Fruit fly (Drosophila melanogaster) whole organism, embryonic: ENCODE measurements around the gene CG3071.

ENCODE experiments used
- B-H2 ChIP-seq: fragments of 200-800 bp; sonication (Bioruptor generic); optimal IDR thresholded peaks from 2 replicates; lab custom pipeline; 2018; ENCODE audit warnings: missing biosample characterization, mild to moderate bottlenecking, missing genetic modification characterization
- Bteb2 ChIP-seq: fragments of 200-800 bp; sonication (Bioruptor generic); optimal IDR thresholded peaks from 2 replicates; lab custom pipeline; 2016; ENCODE audit warnings: missing biosample characterization, missing genetic modification characterization
- CG10267 ChIP-seq: fragments of 200-800 bp; sonication (Bioruptor generic); optimal IDR thresholded peaks from 2 replicates; lab custom pipeline; 2018; ENCODE audit warnings: missing biosample characterization, mild to moderate bottlenecking, missing genetic modification characterization, moderate library complexity
- CG11456 ChIP-seq: fragments of 200-800 bp; sonication (Bioruptor generic); IDR thresholded peaks from 3 replicates; pipeline ENCODE4 v1.3.6; 2022; ENCODE audit warnings: missing biosample characterization, missing genetic modification characterization
- CG11504 ChIP-seq: fragments of 200-800 bp; sonication (Bioruptor generic); optimal IDR thresholded peaks from 3 replicates; lab custom pipeline; 2019; ENCODE audit warnings: missing biosample characterization, mild to moderate bottlenecking, missing genetic modification characterization, moderate library complexity
- CG14014 ChIP-seq: fragments of 200-800 bp; sonication (Bioruptor generic); IDR thresholded peaks from 2 replicates; pipeline ENCODE4 v1.3.6; 2022; ENCODE audit warnings: missing biosample characterization, missing genetic modification characterization
- CG31441 ChIP-seq: fragments of 200-800 bp; sonication (Bioruptor generic); IDR thresholded peaks from 2 replicates; pipeline ENCODE4 v1.3.6; 2022; ENCODE audit warnings: missing biosample characterization, missing genetic modification characterization
- CG3838 ChIP-seq: fragments of 200-800 bp; sonication (Bioruptor generic); optimal IDR thresholded peaks from 3 replicates; lab custom pipeline; 2016; ENCODE audit warnings: missing biosample characterization, missing genetic modification characterization
- CG3995 ChIP-seq: fragments of 200-800 bp; sonication (Bioruptor generic); optimal IDR thresholded peaks from 3 replicates; lab custom pipeline; 2016; ENCODE audit warnings: missing biosample characterization, missing genetic modification characterization
- CG4282 ChIP-seq: fragments of 200-800 bp; sonication (Bioruptor generic); optimal IDR thresholded peaks from 2 replicates; lab custom pipeline; 2016; ENCODE audit warnings: missing biosample characterization, missing genetic modification characterization
- CG5180 ChIP-seq: fragments of 200-800 bp; sonication (Bioruptor generic); optimal IDR thresholded peaks from 3 replicates; lab custom pipeline; 2017; ENCODE audit warnings: missing biosample characterization, missing genetic modification characterization, mild to moderate bottlenecking, moderate library complexity, missing genetic modification reagents
- CG6175 ChIP-seq: fragments of 200-800 bp; sonication (Bioruptor generic); IDR thresholded peaks from 3 replicates; pipeline ENCODE4 v1.3.6; 2022; ENCODE audit warnings: missing biosample characterization, missing genetic modification characterization
- CG6791 ChIP-seq: fragments of 200-800 bp; sonication (Bioruptor generic); IDR thresholded peaks from 3 replicates; pipeline ENCODE4 v1.3.6; 2022; ENCODE audit warnings: missing biosample characterization, missing genetic modification characterization; ENCODE audit not compliant: partially characterized antibody
- CG8388 ChIP-seq: fragments of 200-800 bp; sonication (Bioruptor generic); optimal IDR thresholded peaks from 2 replicates; lab custom pipeline; 2019; ENCODE audit warnings: missing biosample characterization, mild to moderate bottlenecking, missing genetic modification characterization, moderate library complexity
- CG9215 ChIP-seq: fragments of 200-800 bp; sonication (Bioruptor generic); IDR thresholded peaks from 2 replicates; pipeline ENCODE4 v1.3.6; 2022; ENCODE audit warnings: missing biosample characterization, missing genetic modification characterization
- Chrac-16 ChIP-seq: fragments of 200-800 bp; sonication (Bioruptor generic); optimal IDR thresholded peaks from 3 replicates; lab custom pipeline; 2016; ENCODE audit warnings: missing biosample characterization, missing genetic modification characterization
- Dad ChIP-seq: fragments of 200-800 bp; sonication (Bioruptor generic); optimal IDR thresholded peaks from 3 replicates; lab custom pipeline; 2016; ENCODE audit warnings: missing biosample characterization, missing genetic modification characterization
- Dip3 ChIP-seq: fragments of 200-800 bp; sonication (Bioruptor generic); optimal IDR thresholded peaks from 3 replicates; lab custom pipeline; 2016; ENCODE audit warnings: missing biosample characterization, missing genetic modification characterization
- Dp ChIP-seq: fragments of 200-800 bp; sonication (Bioruptor generic); optimal IDR thresholded peaks from 2 replicates; lab custom pipeline; 2018; ENCODE audit warnings: missing biosample characterization, mild to moderate bottlenecking, missing genetic modification characterization, moderate library complexity
- E2f1 ChIP-seq: fragments of 200-800 bp; sonication (Bioruptor generic); IDR thresholded peaks from 2 replicates; pipeline ENCODE4 v1.3.6; 2022; ENCODE audit warnings: missing biosample characterization, missing genetic modification characterization
- Gug ChIP-seq: fragments of 200-800 bp; sonication (Bioruptor generic); IDR thresholded peaks from 4 replicates; pipeline ENCODE4 v1.3.6; 2022; ENCODE audit warnings: missing biosample characterization, missing genetic modification characterization
- HLHmδ ChIP-seq: fragments of 200-800 bp; sonication (Bioruptor generic); optimal IDR thresholded peaks from 2 replicates; lab custom pipeline; 2018; ENCODE audit warnings: missing biosample characterization, mild to moderate bottlenecking, missing genetic modification characterization, moderate library complexity
- Hr39 ChIP-seq: fragments of >200 bp; optimal IDR thresholded peaks from 2 replicates; lab custom pipeline; 2017
- Max ChIP-seq: fragments of 200-800 bp; sonication (Bioruptor generic); optimal IDR thresholded peaks from 2 replicates; lab custom pipeline; 2016; ENCODE audit warnings: missing biosample characterization, mild to moderate bottlenecking, missing genetic modification characterization
- NfI ChIP-seq: fragments of 200-800 bp; sonication (Bioruptor generic); optimal IDR thresholded peaks from 3 replicates; lab custom pipeline; 2018; ENCODE audit warnings: missing biosample characterization, mild to moderate bottlenecking, missing genetic modification characterization, moderate library complexity
- Sin3A ChIP-seq: fragments of >200 bp; optimal IDR thresholded peaks from 2 replicates; lab custom pipeline; 2018
- Sry-δ ChIP-seq: fragments of 200-800 bp; sonication (Bioruptor generic); optimal IDR thresholded peaks from 2 replicates; lab custom pipeline; 2016; ENCODE audit warnings: missing biosample characterization, missing genetic modification characterization
- Ssrp ChIP-seq: fragments of 200-800 bp; sonication (Bioruptor generic); optimal IDR thresholded peaks from 2 replicates; lab custom pipeline; 2018; ENCODE audit warnings: missing biosample characterization, mild to moderate bottlenecking, missing genetic modification characterization, moderate library complexity
- ash1 ChIP-seq: fragments of 200-800 bp; sonication (Bioruptor generic); optimal IDR thresholded peaks from 2 replicates; lab custom pipeline; 2018; ENCODE audit warnings: missing biosample characterization, mild to moderate bottlenecking, missing genetic modification characterization
- cad ChIP-seq: fragments of >200 bp; optimal IDR thresholded peaks from 2 replicates; lab custom pipeline; 2017; ENCODE audit warnings: missing biosample characterization, missing genetic modification characterization
- chm ChIP-seq: fragments of 200-800 bp; sonication (Bioruptor generic); IDR thresholded peaks from 2 replicates; pipeline ENCODE4 v1.3.6; 2022; ENCODE audit warnings: missing biosample characterization, missing genetic modification characterization
- cwo ChIP-seq: fragments of 200-800 bp; sonication (Bioruptor generic); optimal IDR thresholded peaks from 3 replicates; lab custom pipeline; 2017; ENCODE audit warnings: missing biosample characterization, missing genetic modification characterization, mild to moderate bottlenecking, moderate library complexity, missing genetic modification reagents
- da ChIP-seq: fragments of 200-800 bp; sonication (Bioruptor generic); optimal IDR thresholded peaks from 2 replicates; lab custom pipeline; 2016; ENCODE audit warnings: missing biosample characterization, missing genetic modification characterization
- disco-r ChIP-seq: fragments of 200-800 bp; sonication (Bioruptor generic); optimal IDR thresholded peaks from 2 replicates; lab custom pipeline; 2016; ENCODE audit warnings: missing biosample characterization, missing genetic modification characterization
- dmrt99B ChIP-seq: fragments of 200-800 bp; sonication (Bioruptor generic); optimal IDR thresholded peaks from 2 replicates; lab custom pipeline; 2018; ENCODE audit warnings: missing biosample characterization, mild to moderate bottlenecking, missing genetic modification characterization, moderate library complexity
- dpn ChIP-seq, 2 experiments: fragments of 200-800 bp; sonication (Bioruptor generic); optimal IDR thresholded peaks; 3 replicates each; lab custom pipeline; 2016; ENCODE audit warnings: missing biosample characterization in 2 of 2, missing genetic modification characterization in 2 of 2
- gem ChIP-seq: fragments of 200-800 bp; sonication (Bioruptor generic); optimal IDR thresholded peaks from 2 replicates; lab custom pipeline; 2019; ENCODE audit warnings: missing biosample characterization, mild to moderate bottlenecking, missing genetic modification characterization, moderate library complexity
- gsb-n ChIP-seq: fragments of 200-800 bp; sonication (Bioruptor generic); optimal IDR thresholded peaks from 3 replicates; lab custom pipeline; 2018; ENCODE audit warnings: missing biosample characterization, mild to moderate bottlenecking, missing genetic modification characterization
- ind ChIP-seq: fragments of 200-800 bp; sonication (Bioruptor generic); optimal IDR thresholded peaks from 3 replicates; lab custom pipeline; 2016; ENCODE audit warnings: missing biosample characterization, missing genetic modification characterization
- jigr1 ChIP-seq: fragments of 200-800 bp; sonication (Bioruptor generic); IDR thresholded peaks from 3 replicates; pipeline ENCODE4 v1.3.6; 2022; ENCODE audit warnings: missing biosample characterization, missing genetic modification characterization
- lab ChIP-seq: fragments of 200-800 bp; sonication (Bioruptor generic); optimal IDR thresholded peaks from 3 replicates; lab custom pipeline; 2017; ENCODE audit warnings: missing biosample characterization, missing genetic modification characterization, mild to moderate bottlenecking, moderate library complexity, missing genetic modification reagents
- nau ChIP-seq: fragments of 200-800 bp; sonication (Bioruptor generic); optimal IDR thresholded peaks from 3 replicates; lab custom pipeline; 2017; ENCODE audit warnings: missing biosample characterization, mild to moderate bottlenecking, missing genetic modification characterization, missing genetic modification reagents
- pfk ChIP-seq: fragments of 200-800 bp; sonication (Bioruptor generic); optimal IDR thresholded peaks from 2 replicates; lab custom pipeline; 2018; ENCODE audit warnings: missing biosample characterization, mild to moderate bottlenecking, missing genetic modification characterization, moderate library complexity
- repo ChIP-seq: fragments of 200-800 bp; sonication (Bioruptor generic); optimal IDR thresholded peaks from 2 replicates; lab custom pipeline; 2016; ENCODE audit warnings: missing biosample characterization, missing genetic modification characterization
- row ChIP-seq: fragments of 200-800 bp; sonication (Bioruptor generic); IDR thresholded peaks from 3 replicates; pipeline ENCODE4 v1.3.6; 2022; ENCODE audit warnings: missing biosample characterization, missing genetic modification characterization
- so ChIP-seq: fragments of 200-800 bp; sonication (Bioruptor generic); IDR thresholded peaks from 3 replicates; pipeline ENCODE4 v1.3.6; 2022; ENCODE audit warnings: missing biosample characterization, missing genetic modification characterization
- sqz ChIP-seq: fragments of 200-800 bp; sonication (Bioruptor generic); optimal IDR thresholded peaks from 3 replicates; lab custom pipeline; 2018; ENCODE audit warnings: missing biosample characterization, mild to moderate bottlenecking, missing genetic modification characterization
- twi ChIP-seq: fragments of 200-800 bp; optimal IDR thresholded peaks from 2 replicates; lab custom pipeline; 2019; ENCODE audit warnings: missing biosample characterization, mild to moderate bottlenecking, missing genetic modification characterization, moderate library complexity
- unc-4 ChIP-seq: fragments of 200-800 bp; sonication (Bioruptor generic); IDR thresholded peaks from 2 replicates; pipeline ENCODE4 v1.3.6; 2022; ENCODE audit warnings: missing biosample characterization, missing genetic modification characterization; ENCODE audit not compliant: partially characterized antibody
- vnd ChIP-seq: fragments of 200-800 bp; sonication (Bioruptor generic); IDR thresholded peaks from 3 replicates; pipeline ENCODE4 v1.3.6; 2022; ENCODE audit warnings: missing biosample characterization, missing genetic modification characterization; ENCODE audit not compliant: partially characterized antibody

Gene CG3071

DNA sequence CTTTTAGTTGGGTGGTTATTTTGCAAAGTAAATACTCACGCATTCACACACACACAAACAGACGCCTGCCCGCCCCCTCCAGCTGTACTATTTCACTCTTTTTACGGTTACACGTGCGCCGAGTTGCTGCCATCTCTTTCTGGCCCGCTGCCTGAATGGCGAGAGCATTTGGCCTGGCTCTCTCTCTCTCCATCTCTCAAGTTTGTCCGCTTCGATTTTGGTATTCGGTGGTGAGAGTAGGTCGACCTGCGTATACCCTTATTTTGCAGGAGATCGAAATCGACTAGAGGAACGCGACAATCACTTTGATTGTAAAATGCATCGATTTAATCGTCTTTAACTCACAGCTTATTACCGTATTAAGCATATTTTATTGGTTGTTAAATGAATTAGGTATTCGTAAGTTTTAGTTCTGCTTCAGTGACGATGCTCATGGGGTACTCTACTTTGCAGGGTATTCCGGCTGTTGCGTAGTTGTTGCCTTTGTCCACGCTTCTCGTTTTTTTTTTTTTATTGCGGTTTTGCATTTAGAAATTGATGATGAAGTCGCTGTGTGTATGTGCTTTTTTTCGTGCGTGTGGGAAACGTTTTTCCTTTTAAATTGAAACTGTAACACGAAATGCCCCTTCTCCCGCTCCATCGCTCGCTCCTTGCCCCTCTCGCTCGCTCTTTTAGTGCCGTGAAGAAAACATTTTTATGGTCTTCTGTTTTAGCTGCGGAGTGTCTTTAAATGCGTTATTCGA lies 41.3 kb downstream of the CG3071 start (continued):
- TF ChIP-seq HLHmδ (GFP tag; lab: Kevin White, UChicago) (no peak), CG11456 (peak; percentile 63; the same call in 2 of the 3 replicates), row (GFP tag; lab: Robert Waterston, UW) (peak; percentile 99), Chrac-16 (GFP tag; lab: Kevin White, UChicago) (peak; percentile 92), B-H2 (peak; percentile 50), sqz (GFP tag; lab: Kevin White, UChicago) (peak; percentile 100), nau (GFP tag; lab: Kevin White, UChicago) (peak; percentile 73), Max (GFP tag; lab: Kevin White, UChicago) (peak; percentile 76), da (GFP tag; lab: Kevin White, UChicago) (peak; percentile 77), so (GFP tag; lab: Robert Waterston, UW) (peak; percentile 85), dpn (GFP tag; optimal IDR thresholded peaks at IDR 0.05; lab: Kevin White, UChicago) (peak; percentile 88 to 91), CG9215 (GFP tag; lab: Robert Waterston, UW) (peak; percentile 68), vnd (GFP tag; lab: Robert Waterston, UW) (no peak), Sry-δ (GFP tag; lab: Kevin White, UChicago) (peak; percentile 51), pfk (no peak), NfI (peak; percentile 79), CG8388 (peak; percentile 88), E2f1 (GFP tag; lab: Robert Waterston, UW) (peak; percentile 88), Bteb2 (peak; percentile 73), jigr1 (GFP tag; lab: Robert Waterston, UW) (peak; percentile 25; the same call in 1 of the 3 replicates), Dp (GFP tag; lab: Kevin White, UChicago) (no peak), lab (GFP tag; lab: Kevin White, UChicago) (peak; percentile 94), repo (GFP tag; lab: Kevin White, UChicago) (peak; percentile 70), Hr39 (lab: Kevin White, UChicago) (no peak), Ssrp (tag; lab: Kevin White, UChicago) (peak; percentile 81), ash1 (GFP tag; lab: Kevin White, UChicago) (peak; percentile 22), cad (GFP tag; lab: Kevin White, UChicago) (no peak), CG3995 (GFP tag; lab: Kevin White, UChicago) (peak; percentile 55), CG31441 (GFP tag; lab: Robert Waterston, UW) (peak; percentile 81), Gug (GFP tag; lab: Robert Waterston, UW) (peak; percentile 80), CG14014 (peak; percentile 86), dmrt99B (tag; lab: Kevin White, UChicago) (peak; percentile 87), disco-r (GFP tag; lab: Kevin White, UChicago) (peak; percentile 89), Dip3 (GFP tag; lab: Kevin White, UChicago) (peak; percentile 89), twi (tag; lab: Kevin White, UChicago) (peak; percentile 56), unc-4 (GFP tag; lab: Robert Waterston, UW) (no peak), CG4282 (peak; percentile 85), CG5180 (GFP tag; lab: Kevin White, UChicago) (peak; percentile 70), Dad (GFP tag; lab: Kevin White, UChicago) (peak; percentile 94), CG10267 (tag; lab: Kevin White, UChicago) (peak; percentile 79), CG11504 (tag; lab: Kevin White, UChicago) (peak; percentile 88), cwo (GFP tag; lab: Kevin White, UChicago) (peak; percentile 97), CG3838 (GFP tag; lab: Kevin White, UChicago) (peak; percentile 65), CG6791 (GFP tag; lab: Robert Waterston, UW) (no peak), CG6175 (GFP tag; lab: Robert Waterston, UW) (peak; percentile 24; the same call in 1 of the 3 replicates), gsb-n (peak; percentile 86), chm (GFP tag; lab: Robert Waterston, UW) (peak; percentile 82), ind (GFP tag; lab: Kevin White, UChicago) (peak; percentile 89), Sin3A (lab: Kevin White, UChicago) (no peak), gem (peak; percentile 92)
